Worm (Caenorhabditis elegans) whole organism, L1 larva: Measurements from ENCODE around the gene D2096.11.

Source experiments
- ama-1 ChIP-seq: fragments of 150-350 bp; optimal IDR thresholded peaks from 2 replicates; lab custom pipeline; 2014
- dpl-1 ChIP-seq, 3 experiments: fragments of 150-350 bp in 2 of 3; sonication (generic microtip) in 1 of 3; optimal IDR thresholded peaks; 2 replicates each; lab custom pipeline; 2014 to 2017; ENCODE audit warnings: missing biosample characterization in 3 of 3, missing genetic modification characterization in 3 of 3, missing genetic modification reagents in 3 of 3
- hlh-4 ChIP-seq: sonication (generic microtip); optimal IDR thresholded peaks from 2 replicates; lab custom pipeline; 2016; ENCODE audit warnings: mild to moderate bottlenecking, missing genetic modification characterization, missing compliant biosample characterization
- jun-1 ChIP-seq: fragments of 150-350 bp; optimal IDR thresholded peaks from 2 replicates; lab custom pipeline; 2014; ENCODE audit warnings: missing biosample characterization, missing genetic modification reagents, missing genetic modification characterization
- lin-13 ChIP-seq: fragments of 150-350 bp; optimal IDR thresholded peaks from 2 replicates; lab custom pipeline; 2014; ENCODE audit warnings: missing biosample characterization, missing genetic modification reagents, missing genetic modification characterization
- lin-15B ChIP-seq: fragments of 150-350 bp; sonication (generic microtip); optimal IDR thresholded peaks from 3 replicates; lab custom pipeline; 2014; ENCODE audit warnings: missing biosample characterization, missing genetic modification characterization
- lin-39 ChIP-seq: fragments of 150-350 bp; optimal IDR thresholded peaks from 2 replicates; lab custom pipeline; 2014; ENCODE audit warnings: missing biosample characterization, missing genetic modification reagents, missing genetic modification characterization
- lsy-2 ChIP-seq, 2 experiments: fragments of 150-350 bp; optimal IDR thresholded peaks; 2 replicates each; lab custom pipeline; 2014; ENCODE audit warnings: missing biosample characterization in 2 of 2, missing genetic modification characterization in 2 of 2
- nhr-28 ChIP-seq: fragments of 150-350 bp; optimal IDR thresholded peaks from 2 replicates; lab custom pipeline; 2014; ENCODE audit warnings: missing biosample characterization, missing genetic modification characterization
- nhr-85 ChIP-seq: sonication (generic microtip); peaks from one replicate; lab custom pipeline; 2016; ENCODE audit warnings: missing genetic modification characterization, inconsistent platforms, missing compliant biosample characterization

ce11 chrIV:8342385-8342784 lies 51.6 kb downstream of the D2096.11 start, which contains the start of gene lgc-5:
- TF ChIP-seq lin-15B (no peak), lin-13 (GFP tag; lab: Kevin White, UChicago) (no peak), dpl-1 (GFP tag; optimal IDR thresholded peaks at IDR 0.05; lab: Kevin White, UChicago) (no peak), lsy-2 (tag; optimal IDR thresholded peaks at IDR 0.05; lab: Kevin White, UChicago) (no peak), jun-1 (tag; lab: Kevin White, UChicago) (no peak), ama-1 (lab: Kevin White, UChicago) (no peak), nhr-85 (tag; lab: Kevin White, UChicago) (no peak), lin-39 (tag; lab: Kevin White, UChicago) (no peak), nhr-28 (tag; lab: Kevin White, UChicago) (no peak), hlh-4 (tag; lab: Kevin White, UChicago) (no peak)
